Worm (Caenorhabditis elegans) whole organism, L3 larva: ENCODE results near the gene F07B10.7.

Source experiments
- R02D3.7 ChIP-seq: fragments of 150-350 bp; optimal IDR thresholded peaks from 2 replicates; lab custom pipeline; 2014; ENCODE audit warnings: missing biosample characterization, missing genetic modification characterization
- ZK546.5 ChIP-seq: sonication (generic microtip); optimal IDR thresholded peaks from 2 replicates; lab custom pipeline; 2017; ENCODE audit warnings: missing biosample characterization, missing genetic modification characterization
- aly-2 ChIP-seq: fragments of 150-350 bp; optimal IDR thresholded peaks from 2 replicates; lab custom pipeline; 2014; ENCODE audit warnings: missing biosample characterization, missing genetic modification characterization
- ama-1 ChIP-seq: fragments of 150-350 bp; optimal IDR thresholded peaks from 2 replicates; lab custom pipeline; 2018
- ceh-16 ChIP-seq: sonication (generic microtip); optimal IDR thresholded peaks from 2 replicates; lab custom pipeline; 2017; ENCODE audit warnings: missing biosample characterization, missing genetic modification characterization
- ceh-28 ChIP-seq: fragments of 150-350 bp; optimal IDR thresholded peaks from 2 replicates; lab custom pipeline; 2014; ENCODE audit warnings: missing biosample characterization, missing genetic modification reagents, missing genetic modification characterization
- ceh-82 ChIP-seq: fragments of 150-350 bp; optimal IDR thresholded peaks from 2 replicates; lab custom pipeline; 2014; ENCODE audit warnings: missing biosample characterization, missing genetic modification characterization
- ceh-9 ChIP-seq: sonication (generic microtip); optimal IDR thresholded peaks from 2 replicates; lab custom pipeline; 2018; ENCODE audit warnings: missing biosample characterization, missing genetic modification characterization
- daf-12 ChIP-seq: fragments of 150-350 bp; optimal IDR thresholded peaks from 2 replicates; lab custom pipeline; 2014; ENCODE audit warnings: missing biosample characterization, missing genetic modification reagents, missing genetic modification characterization
- egl-27 ChIP-seq: sonication (generic microtip); optimal IDR thresholded peaks from 4 replicates; lab custom pipeline; 2017; ENCODE audit warnings: missing biosample characterization, missing genetic modification reagents, missing genetic modification characterization
- egl-5 ChIP-seq: fragments of 150-350 bp; optimal IDR thresholded peaks from 2 replicates; lab custom pipeline; 2017; ENCODE audit warnings: missing biosample characterization, missing genetic modification reagents, missing genetic modification characterization, inconsistent platforms
- elt-1 ChIP-seq: fragments of 150-350 bp; optimal IDR thresholded peaks from 2 replicates; lab custom pipeline; 2014; ENCODE audit warnings: missing biosample characterization, missing genetic modification characterization
- elt-2 ChIP-seq: sonication (generic microtip); optimal IDR thresholded peaks from 2 replicates; lab custom pipeline; 2016; ENCODE audit warnings: missing genetic modification reagents, mild to moderate bottlenecking, missing genetic modification characterization, missing compliant biosample characterization
- elt-3 ChIP-seq, 3 experiments: fragments of 150-350 bp in 1 of 3; sonication (generic microtip) in 2 of 3; optimal IDR thresholded peaks; 2 replicates in 2 of 3; 4 replicates in 1 of 3; lab custom pipeline; 2014 to 2017; ENCODE audit warnings: missing biosample characterization in 3 of 3, missing genetic modification characterization in 3 of 3
- eor-1 ChIP-seq, 2 experiments: fragments of 150-350 bp; optimal IDR thresholded peaks; 2 replicates each; lab custom pipeline; 2014 to 2018; ENCODE audit warnings: missing biosample characterization in 2 of 2, missing genetic modification characterization in 2 of 2
- fkh-10 ChIP-seq: sonication (generic microtip); optimal IDR thresholded peaks from 2 replicates; lab custom pipeline; 2017; ENCODE audit warnings: missing biosample characterization, missing genetic modification reagents, missing genetic modification characterization
- fkh-2 ChIP-seq: fragments of 150-350 bp; optimal IDR thresholded peaks from 2 replicates; lab custom pipeline; 2014; ENCODE audit warnings: missing biosample characterization, missing genetic modification reagents, missing genetic modification characterization
- fos-1 ChIP-seq: fragments of 150-350 bp; optimal IDR thresholded peaks from 2 replicates; lab custom pipeline; 2014; ENCODE audit warnings: missing biosample characterization, missing genetic modification characterization
- hmg-11 ChIP-seq: sonication (generic microtip); optimal IDR thresholded peaks from 2 replicates; lab custom pipeline; 2016; ENCODE audit warnings: missing genetic modification characterization, missing compliant biosample characterization
- jun-1 ChIP-seq: fragments of 150-350 bp; optimal IDR thresholded peaks from 2 replicates; lab custom pipeline; 2014; ENCODE audit warnings: missing biosample characterization, missing genetic modification reagents, missing genetic modification characterization
- lin-15B ChIP-seq: fragments of 150-350 bp; optimal IDR thresholded peaks from 2 replicates; lab custom pipeline; 2014; ENCODE audit warnings: missing biosample characterization, missing genetic modification characterization
- lin-39 ChIP-seq: fragments of 150-350 bp; optimal IDR thresholded peaks from 2 replicates; lab custom pipeline; 2018; ENCODE audit warnings: missing biosample characterization, missing genetic modification reagents, missing genetic modification characterization
- lsy-12 ChIP-seq: sonication (generic microtip); optimal IDR thresholded peaks from 2 replicates; lab custom pipeline; 2016; ENCODE audit warnings: mild to moderate bottlenecking, missing genetic modification characterization, missing compliant biosample characterization
- mdl-1 ChIP-seq: fragments of 150-350 bp; optimal IDR thresholded peaks from 2 replicates; lab custom pipeline; 2014; ENCODE audit warnings: missing biosample characterization, missing genetic modification characterization
- mml-1 ChIP-seq: fragments of 150-350 bp; sonication (generic microtip); optimal IDR thresholded peaks from 3 replicates; lab custom pipeline; 2014; ENCODE audit warnings: missing biosample characterization, missing genetic modification characterization
- nfya-1 ChIP-seq: sonication (generic microtip); optimal IDR thresholded peaks from 2 replicates; lab custom pipeline; 2017; ENCODE audit warnings: missing genetic modification characterization, mild to moderate bottlenecking, missing compliant biosample characterization, antibody characterized with exemption, moderate library complexity; ENCODE audit not compliant: insufficient read depth
- nhr-11 ChIP-seq: fragments of 150-350 bp; optimal IDR thresholded peaks from 2 replicates; lab custom pipeline; 2014; ENCODE audit warnings: missing biosample characterization, missing genetic modification characterization
- nhr-12 ChIP-seq: fragments of 150-350 bp; optimal IDR thresholded peaks from 2 replicates; lab custom pipeline; 2014; ENCODE audit warnings: missing biosample characterization, missing genetic modification characterization
- nhr-23 ChIP-seq: fragments of 150-350 bp; optimal IDR thresholded peaks from 2 replicates; lab custom pipeline; 2014; ENCODE audit warnings: missing biosample characterization, missing genetic modification reagents, missing genetic modification characterization
- nhr-237 ChIP-seq: fragments of 150-350 bp; optimal IDR thresholded peaks from 2 replicates; lab custom pipeline; 2014; ENCODE audit warnings: missing biosample characterization, missing genetic modification characterization
- nhr-25 ChIP-seq: sonication (generic microtip); optimal IDR thresholded peaks from 2 replicates; lab custom pipeline; 2017; ENCODE audit warnings: missing biosample characterization, missing genetic modification characterization
- nhr-28 ChIP-seq: fragments of 150-350 bp; optimal IDR thresholded peaks from 2 replicates; lab custom pipeline; 2014; ENCODE audit warnings: missing biosample characterization, missing genetic modification characterization
- nhr-43 ChIP-seq: sonication (generic microtip); optimal IDR thresholded peaks from 2 replicates; lab custom pipeline; 2016; ENCODE audit warnings: mild to moderate bottlenecking, missing genetic modification characterization, missing compliant biosample characterization; ENCODE audit not compliant: poor library complexity, severe bottlenecking
- nhr-67 ChIP-seq: fragments of 150-350 bp; optimal IDR thresholded peaks from 2 replicates; lab custom pipeline; 2014; ENCODE audit warnings: missing biosample characterization, missing genetic modification characterization
- nhr-76 ChIP-seq: fragments of 150-350 bp; sonication (generic microtip); optimal IDR thresholded peaks from 5 replicates; lab custom pipeline; 2014; ENCODE audit warnings: missing biosample characterization, missing genetic modification characterization
- nhr-77 ChIP-seq: fragments of 150-350 bp; optimal IDR thresholded peaks from 2 replicates; lab custom pipeline; 2014; ENCODE audit warnings: missing biosample characterization, missing genetic modification characterization
- pha-4 ChIP-seq: fragments of 150-350 bp; optimal IDR thresholded peaks from 2 replicates; lab custom pipeline; 2014; ENCODE audit warnings: missing biosample characterization, missing genetic modification reagents, missing genetic modification characterization
- pqm-1 ChIP-seq: fragments of 150-350 bp; optimal IDR thresholded peaks from 2 replicates; lab custom pipeline; 2017; ENCODE audit warnings: missing biosample characterization, missing genetic modification characterization, inconsistent platforms
- sea-2 ChIP-seq: fragments of 150-350 bp; sonication (generic microtip); optimal IDR thresholded peaks from 4 replicates; lab custom pipeline; 2014; ENCODE audit warnings: missing biosample characterization, missing genetic modification reagents, missing genetic modification characterization
- skn-1 ChIP-seq: fragments of 150-350 bp; optimal IDR thresholded peaks from 2 replicates; lab custom pipeline; 2014; ENCODE audit warnings: missing biosample characterization, missing genetic modification characterization
- snpc-4 ChIP-seq: fragments of 150-350 bp; optimal IDR thresholded peaks from 2 replicates; lab custom pipeline; 2014; ENCODE audit warnings: missing biosample characterization, missing genetic modification characterization
- tbx-2 ChIP-seq: sonication (generic microtip); optimal IDR thresholded peaks from 2 replicates; lab custom pipeline; 2016; ENCODE audit warnings: mild to moderate bottlenecking, missing genetic modification characterization, missing compliant biosample characterization
- unc-39 ChIP-seq: sonication (generic microtip); optimal IDR thresholded peaks from 4 replicates; lab custom pipeline; 2017; ENCODE audit warnings: missing biosample characterization, missing genetic modification characterization
- unc-62 ChIP-seq: fragments of 150-350 bp; sonication (generic microtip); optimal IDR thresholded peaks from 4 replicates; lab custom pipeline; 2014; ENCODE audit warnings: missing biosample characterization, missing genetic modification reagents, missing genetic modification characterization
- zag-1 ChIP-seq: fragments of 150-350 bp; optimal IDR thresholded peaks from 2 replicates; lab custom pipeline; 2014; ENCODE audit warnings: missing biosample characterization, missing genetic modification characterization
- ztf-11 ChIP-seq: fragments of 150-350 bp; optimal IDR thresholded peaks from 2 replicates; lab custom pipeline; 2014; ENCODE audit warnings: missing biosample characterization, missing genetic modification characterization
- ztf-4 ChIP-seq: fragments of 150-350 bp; optimal IDR thresholded peaks from 2 replicates; lab custom pipeline; 2014; ENCODE audit warnings: missing biosample characterization, missing genetic modification characterization

Gene F07B10.7

ce11 chrV:11234350-11234749 lies 26.2 kb downstream of the F07B10.7 start, which contains the start of gene T19B10.5:
T19B10.5 (plus strand) TSS chrV:11234650.
- no peak for TF ChIP-seq unc-39
- TF ChIP-seq nhr-77 (tag; lab: Kevin White, UChicago), result no peak
- TF ChIP-seq elt-1 (tag; lab: Kevin White, UChicago), result no peak
- no peak for TF ChIP-seq fkh-2 (tag; lab: Kevin White, UChicago)

ce11 chrV:11231177-11231576 lies 29.3 kb downstream of the F07B10.7 start:
- TF ChIP-seq nhr-43 (tag; lab: Kevin White, UChicago) (peak; percentile 30), ztf-4 (no peak)

- no peak for TF ChIP-seq unc-39
- TF ChIP-seq fkh-2 (tag; lab: Kevin White, UChicago), result no peak
- no peak for TF ChIP-seq nhr-11 (tag; lab: Kevin White, UChicago)
- peak; percentile 66 for TF ChIP-seq jun-1 (tag; lab: Kevin White, UChicago)
- TF ChIP-seq aly-2 (tag; lab: Kevin White, UChicago), result no peak
- no peak for TF ChIP-seq nhr-237 (tag; lab: Kevin White, UChicago)
- no peak for TF ChIP-seq sea-2 (GFP tag; lab: Kevin White, UChicago)
- TF ChIP-seq fkh-10, result peak; percentile 29
- TF ChIP-seq ceh-82, result peak; percentile 73
- TF ChIP-seq lin-15B (tag; lab: Kevin White, UChicago), result peak; percentile 81
- TF ChIP-seq skn-1, result peak; percentile 51
- peak; percentile 89 for TF ChIP-seq lin-39 (tag; lab: Kevin White, UChicago)
- peak; percentile 53 for TF ChIP-seq R02D3.7 (tag; lab: Kevin White, UChicago)
- TF ChIP-seq nfya-1 (tag; lab: Kevin White, UChicago), result peak; percentile 93
- TF ChIP-seq ceh-28 (tag; lab: Kevin White, UChicago), result peak; percentile 94
- no peak for TF ChIP-seq nhr-28 (tag; lab: Kevin White, UChicago)
- no peak for TF ChIP-seq nhr-76 (tag; lab: Kevin White, UChicago)
- TF ChIP-seq ceh-16 (tag; lab: Kevin White, UChicago), result no peak
- TF ChIP-seq ztf-4, result peak; percentile 55
- TF ChIP-seq elt-2 (tag; lab: Kevin White, UChicago), result peak; percentile 67
- no peak for TF ChIP-seq nhr-67 (tag; lab: Kevin White, UChicago)
- TF ChIP-seq ama-1 (lab: Kevin White, UChicago), result peak; percentile 63
- TF ChIP-seq pqm-1, result peak; percentile 51
- no peak for TF ChIP-seq nhr-12 (tag; lab: Kevin White, UChicago)
- no peak for TF ChIP-seq mml-1
- TF ChIP-seq ZK546.5 (tag; lab: Kevin White, UChicago), result no peak
- TF ChIP-seq nhr-43 (tag; lab: Kevin White, UChicago), result peak; percentile 75
- TF ChIP-seq mdl-1 (tag; lab: Kevin White, UChicago), result peak; percentile 19
- TF ChIP-seq eor-1 (tag; optimal IDR thresholded peaks at IDR 0.05; lab: Kevin White, UChicago), result no peak
- peak; percentile 91 for TF ChIP-seq hmg-11 (tag; lab: Kevin White, UChicago)
- no peak for TF ChIP-seq elt-1 (tag; lab: Kevin White, UChicago)
- TF ChIP-seq egl-5 (tag; lab: Kevin White, UChicago), result peak; percentile 77
- TF ChIP-seq fos-1 (tag; lab: Kevin White, UChicago), result no peak
- no peak for TF ChIP-seq nhr-77 (tag; lab: Kevin White, UChicago)
- TF ChIP-seq pha-4 (tag; lab: Kevin White, UChicago), result peak; percentile 89
- no peak for TF ChIP-seq ceh-9
- peak; percentile 86 for TF ChIP-seq nhr-25
- no peak for TF ChIP-seq daf-12
- peak; percentile 85 for TF ChIP-seq lsy-12
- TF ChIP-seq zag-1 (tag; lab: Kevin White, UChicago), result no peak
- no peak for TF ChIP-seq unc-62 (GFP tag; lab: Kevin White, UChicago)
- peak; percentile 19 for TF ChIP-seq egl-27 (tag; lab: Kevin White, UChicago)
- TF ChIP-seq elt-3 (tag; optimal IDR thresholded peaks at IDR 0.05; lab: Kevin White, UChicago), result no peak
- peak; percentile 87 for TF ChIP-seq snpc-4 (tag; lab: Kevin White, UChicago)
- peak; percentile 89 for TF ChIP-seq nhr-23 (tag; lab: Kevin White, UChicago)
- TF ChIP-seq ztf-11 (tag; lab: Kevin White, UChicago), result no peak
- peak; percentile 45 for TF ChIP-seq tbx-2 (tag; lab: Kevin White, UChicago)
These were observed 31.8 kb downstream of the F07B10.7 start, which contains the start of gene pqn-70 for ce11 chrV:11228653-11229173. pqn-70 (minus strand) TSS chrV:11228703.
